Fruit fly (Drosophila melanogaster) whole organism, embryonic: Measurements from ENCODE around the gene CG43796.

Source experiments
- Atf3 ChIP-seq: fragments of 200-800 bp; sonication (Bioruptor generic); optimal IDR thresholded peaks from 3 replicates; lab custom pipeline; 2016; ENCODE audit warnings: missing biosample characterization, missing genetic modification characterization
- BEAF-32 ChIP-seq: fragments of 200-800 bp; sonication (Bioruptor generic); optimal IDR thresholded peaks from 3 replicates; lab custom pipeline; 2017; ENCODE audit warnings: missing biosample characterization, missing genetic modification characterization, mild to moderate bottlenecking, moderate library complexity, missing genetic modification reagents
- Blimp-1 ChIP-seq: fragments of 200-800 bp; sonication (Bioruptor generic); optimal IDR thresholded peaks from 3 replicates; lab custom pipeline; 2018; ENCODE audit warnings: missing biosample characterization, missing genetic modification characterization, mild to moderate bottlenecking, moderate library complexity, missing genetic modification reagents
- CG10431 ChIP-seq: fragments of 200-800 bp; sonication (Bioruptor generic); optimal IDR thresholded peaks from 3 replicates; lab custom pipeline; 2018; ENCODE audit warnings: missing biosample characterization, mild to moderate bottlenecking, missing genetic modification characterization
- CG10462 ChIP-seq: fragments of 200-800 bp; sonication (Bioruptor generic); optimal IDR thresholded peaks from 2 replicates; lab custom pipeline; 2016; ENCODE audit warnings: missing biosample characterization, missing genetic modification characterization
- CG11085 ChIP-seq: fragments of 200-800 bp; sonication (Bioruptor generic); IDR thresholded peaks from 2 replicates; pipeline ENCODE4 v1.3.6; 2022; ENCODE audit warnings: missing biosample characterization, missing genetic modification characterization
- CG11456 ChIP-seq: fragments of 200-800 bp; sonication (Bioruptor generic); IDR thresholded peaks from 3 replicates; pipeline ENCODE4 v1.3.6; 2022; ENCODE audit warnings: missing biosample characterization, missing genetic modification characterization
- CG13123 ChIP-seq: fragments of 200-800 bp; sonication (Bioruptor generic); optimal IDR thresholded peaks from 2 replicates; lab custom pipeline; 2016; ENCODE audit warnings: missing biosample characterization, missing genetic modification characterization
- CG1602 ChIP-seq: fragments of 200-800 bp; sonication (Bioruptor generic); optimal IDR thresholded peaks from 3 replicates; lab custom pipeline; 2016; ENCODE audit warnings: missing biosample characterization, missing genetic modification characterization
- CG18476 ChIP-seq: fragments of 200-800 bp; sonication (Bioruptor generic); optimal IDR thresholded peaks from 2 replicates; lab custom pipeline; 2016; ENCODE audit warnings: missing biosample characterization, mild to moderate bottlenecking, missing genetic modification characterization
- CG2202 ChIP-seq: fragments of 200-800 bp; sonication (Bioruptor generic); optimal IDR thresholded peaks from 2 replicates; lab custom pipeline; 2018; ENCODE audit warnings: missing biosample characterization, mild to moderate bottlenecking, missing genetic modification characterization
- CG2875 ChIP-seq: fragments of 200-800 bp; sonication (Bioruptor generic); optimal IDR thresholded peaks from 2 replicates; lab custom pipeline; 2017; ENCODE audit warnings: missing biosample characterization, mild to moderate bottlenecking, missing genetic modification characterization, missing genetic modification reagents
- CG2889 ChIP-seq: fragments of 200-800 bp; sonication (Bioruptor generic); IDR thresholded peaks from 3 replicates; pipeline ENCODE4 v1.3.6; 2022; ENCODE audit warnings: missing biosample characterization, missing genetic modification characterization
- CG31224 ChIP-seq: fragments of 200-800 bp; sonication (Bioruptor generic); IDR thresholded peaks from 2 replicates; pipeline ENCODE4 v1.3.6; 2022; ENCODE audit warnings: missing biosample characterization, missing genetic modification characterization
- CG3163 ChIP-seq: fragments of 200-800 bp; sonication (Bioruptor generic); optimal IDR thresholded peaks from 3 replicates; lab custom pipeline; 2016; ENCODE audit warnings: missing biosample characterization, missing genetic modification characterization
- CG3281 ChIP-seq: fragments of 200-800 bp; sonication (Bioruptor generic); optimal IDR thresholded peaks from 3 replicates; lab custom pipeline; 2017; ENCODE audit warnings: missing biosample characterization, mild to moderate bottlenecking, missing genetic modification characterization
- CG42726 ChIP-seq: fragments of 200-800 bp; sonication (Bioruptor generic); IDR thresholded peaks from 2 replicates; pipeline ENCODE4 v1.3.6; 2022; ENCODE audit warnings: missing biosample characterization, missing genetic modification characterization; ENCODE audit not compliant: partially characterized antibody
- CG4328 ChIP-seq: fragments of 200-800 bp; sonication (Bioruptor generic); optimal IDR thresholded peaks from 3 replicates; lab custom pipeline; 2017; ENCODE audit warnings: missing biosample characterization, missing genetic modification reagents, missing genetic modification characterization
- CG4820 ChIP-seq: fragments of 200-800 bp; sonication (Bioruptor generic); optimal IDR thresholded peaks from 3 replicates; lab custom pipeline; 2016; ENCODE audit warnings: missing biosample characterization, missing genetic modification characterization
- CG6272 ChIP-seq: fragments of 200-800 bp; sonication (Bioruptor generic); IDR thresholded peaks from 2 replicates; pipeline ENCODE4 v1.3.6; 2022; ENCODE audit warnings: missing biosample characterization, missing genetic modification characterization
- CG6683 ChIP-seq: fragments of 200-800 bp; sonication (Bioruptor generic); optimal IDR thresholded peaks from 2 replicates; lab custom pipeline; 2017; ENCODE audit warnings: missing biosample characterization, mild to moderate bottlenecking, missing genetic modification characterization, missing genetic modification reagents
- CG7786 ChIP-seq: fragments of 200-800 bp; sonication (Bioruptor generic); optimal IDR thresholded peaks from 2 replicates; lab custom pipeline; 2016; ENCODE audit warnings: missing biosample characterization, missing genetic modification characterization
- CG8765 ChIP-seq: fragments of 200-800 bp; sonication (Bioruptor generic); IDR thresholded peaks from 2 replicates; pipeline ENCODE4 v1.3.6; 2022; ENCODE audit warnings: missing biosample characterization, missing genetic modification characterization
- D19A ChIP-seq: fragments of 200-800 bp; optimal IDR thresholded peaks from 3 replicates; lab custom pipeline; 2019; ENCODE audit warnings: missing biosample characterization, mild to moderate bottlenecking, missing genetic modification characterization, moderate library complexity
- Dip3 ChIP-seq: fragments of 200-800 bp; sonication (Bioruptor generic); optimal IDR thresholded peaks from 3 replicates; lab custom pipeline; 2016; ENCODE audit warnings: missing biosample characterization, missing genetic modification characterization
- Dref ChIP-seq: fragments of 200-800 bp; sonication (Bioruptor generic); IDR thresholded peaks from 2 replicates; pipeline ENCODE4 v1.3.6; 2022; ENCODE audit warnings: missing biosample characterization, missing genetic modification characterization
- HLHmδ ChIP-seq: fragments of 200-800 bp; sonication (Bioruptor generic); optimal IDR thresholded peaks from 2 replicates; lab custom pipeline; 2018; ENCODE audit warnings: missing biosample characterization, mild to moderate bottlenecking, missing genetic modification characterization, moderate library complexity
- Lpt ChIP-seq: fragments of >200 bp; optimal IDR thresholded peaks from 2 replicates; lab custom pipeline; 2018; ENCODE audit warnings: missing biosample characterization, missing genetic modification characterization
- NC2β ChIP-seq: fragments of 200-800 bp; sonication (Bioruptor generic); optimal IDR thresholded peaks from 2 replicates; lab custom pipeline; 2016; ENCODE audit warnings: missing biosample characterization, missing genetic modification characterization
- Neu2 ChIP-seq: fragments of 200-800 bp; sonication (Bioruptor generic); optimal IDR thresholded peaks from 3 replicates; lab custom pipeline; 2016; ENCODE audit warnings: missing biosample characterization, missing genetic modification characterization, borderline replicate concordance
- Optix ChIP-seq: fragments of 200-800 bp; sonication (Bioruptor generic); IDR thresholded peaks from 3 replicates; pipeline ENCODE4 v1.3.6; 2022; ENCODE audit warnings: missing biosample characterization, missing genetic modification characterization
- Rfx ChIP-seq: fragments of 200-800 bp; sonication (Bioruptor generic); IDR thresholded peaks from 2 replicates; pipeline ENCODE4 v1.3.6; 2022; ENCODE audit warnings: missing biosample characterization, missing genetic modification characterization
- Xrp1 ChIP-seq: fragments of 200-800 bp; sonication (Bioruptor generic); IDR thresholded peaks from 2 replicates; pipeline ENCODE4 v1.3.6; 2022; ENCODE audit warnings: missing biosample characterization, missing genetic modification characterization
- al ChIP-seq: fragments of 200-800 bp; sonication (Bioruptor generic); IDR thresholded peaks from 2 replicates; pipeline ENCODE4 v1.3.6; 2022; ENCODE audit warnings: missing biosample characterization, missing genetic modification characterization
- aop ChIP-seq: fragments of 200-800 bp; sonication (Bioruptor generic); IDR thresholded peaks from 2 replicates; pipeline ENCODE4 v1.3.6; 2022; ENCODE audit warnings: missing biosample characterization, missing genetic modification characterization
- cas ChIP-seq: fragments of 200-800 bp; sonication (Bioruptor generic); IDR thresholded peaks from 2 replicates; pipeline ENCODE4 v1.3.6; 2022; ENCODE audit warnings: missing biosample characterization, missing genetic modification characterization
- caup ChIP-seq: fragments of 200-800 bp; sonication (Bioruptor generic); optimal IDR thresholded peaks from 3 replicates; lab custom pipeline; 2017; ENCODE audit warnings: missing biosample characterization, mild to moderate bottlenecking, missing genetic modification characterization, moderate library complexity; ENCODE audit not compliant: severe bottlenecking
- ci ChIP-seq: fragments of 200-800 bp; sonication (Bioruptor generic); IDR thresholded peaks from 3 replicates; pipeline ENCODE4 v1.3.6; 2022; ENCODE audit warnings: missing biosample characterization, missing genetic modification characterization
- eve ChIP-seq, 2 experiments: fragments of >200 bp; optimal IDR thresholded peaks; 2 replicates each; lab custom pipeline; 2017; ENCODE audit warnings: missing biosample characterization in 2 of 2, missing genetic modification characterization in 2 of 2
- gem ChIP-seq: fragments of 200-800 bp; sonication (Bioruptor generic); optimal IDR thresholded peaks from 2 replicates; lab custom pipeline; 2019; ENCODE audit warnings: missing biosample characterization, mild to moderate bottlenecking, missing genetic modification characterization, moderate library complexity
- ham ChIP-seq: fragments of 200-800 bp; sonication (Bioruptor generic); IDR thresholded peaks from 2 replicates; pipeline ENCODE4 v1.3.6; 2022; ENCODE audit warnings: missing biosample characterization, missing genetic modification characterization
- jing ChIP-seq: fragments of 200-800 bp; sonication (Bioruptor generic); optimal IDR thresholded peaks from 2 replicates; lab custom pipeline; 2018; ENCODE audit warnings: missing biosample characterization, mild to moderate bottlenecking, missing genetic modification characterization
- nerfin-1 ChIP-seq: fragments of 200-800 bp; sonication (Bioruptor generic); optimal IDR thresholded peaks from 3 replicates; lab custom pipeline; 2019; ENCODE audit warnings: missing biosample characterization, mild to moderate bottlenecking, missing genetic modification characterization, moderate library complexity
- org-1 ChIP-seq: fragments of 200-800 bp; sonication (Bioruptor generic); optimal IDR thresholded peaks from 2 replicates; lab custom pipeline; 2017; ENCODE audit warnings: missing biosample characterization, missing genetic modification characterization
- pfk ChIP-seq: fragments of 200-800 bp; sonication (Bioruptor generic); optimal IDR thresholded peaks from 2 replicates; lab custom pipeline; 2018; ENCODE audit warnings: missing biosample characterization, mild to moderate bottlenecking, missing genetic modification characterization, moderate library complexity
- run ChIP-seq: fragments of 200-800 bp; sonication (Bioruptor generic); optimal IDR thresholded peaks from 3 replicates; lab custom pipeline; 2018; ENCODE audit warnings: missing biosample characterization, mild to moderate bottlenecking, missing genetic modification characterization
- sima ChIP-seq: fragments of 200-800 bp; sonication (Bioruptor generic); optimal IDR thresholded peaks from 2 replicates; lab custom pipeline; 2016; ENCODE audit warnings: missing biosample characterization, missing genetic modification characterization
- slbo ChIP-seq: fragments of 200-800 bp; sonication (Bioruptor generic); IDR thresholded peaks from 2 replicates; pipeline ENCODE4 v1.3.6; 2022; ENCODE audit warnings: missing biosample characterization, missing genetic modification characterization
- sqz ChIP-seq: fragments of 200-800 bp; sonication (Bioruptor generic); optimal IDR thresholded peaks from 3 replicates; lab custom pipeline; 2018; ENCODE audit warnings: missing biosample characterization, mild to moderate bottlenecking, missing genetic modification characterization
- twi ChIP-seq: fragments of 200-800 bp; optimal IDR thresholded peaks from 2 replicates; lab custom pipeline; 2019; ENCODE audit warnings: missing biosample characterization, mild to moderate bottlenecking, missing genetic modification characterization, moderate library complexity
- zen ChIP-seq: fragments of 200-800 bp; sonication (Bioruptor generic); optimal IDR thresholded peaks from 3 replicates; lab custom pipeline; 2018; ENCODE audit warnings: missing biosample characterization, mild to moderate bottlenecking, missing genetic modification characterization, moderate library complexity

CG43796 gene

DNA sequence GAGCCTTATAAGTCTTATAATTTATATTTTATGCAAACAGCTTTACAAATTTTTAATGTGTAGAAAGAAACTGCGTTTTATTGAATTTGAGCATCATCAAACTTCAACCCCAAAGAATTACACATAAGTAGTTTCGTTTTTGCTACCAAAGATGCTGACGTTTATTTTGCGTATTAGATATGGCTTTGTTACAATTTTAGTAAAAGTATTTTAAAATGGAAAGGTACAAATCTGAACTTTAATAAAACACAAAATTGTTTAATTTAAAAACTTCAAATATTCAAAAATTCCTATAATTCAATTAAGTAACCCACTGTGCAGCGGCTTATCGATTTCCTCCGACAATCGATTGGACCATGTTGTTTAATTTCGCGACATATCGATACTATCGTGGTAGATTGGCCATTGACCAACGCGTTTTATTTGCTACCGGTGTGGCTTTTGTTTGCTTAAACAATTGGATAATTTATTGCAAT lies 18.0 kb upstream of the CG43796 start, which contains the start of gene prg (continued):
- TF ChIP-seq CG11085 (peak; percentile 12; the same call in 1 of the 2 replicates), Dref (GFP tag; lab: Robert Waterston, UW) (peak; percentile 95), gem (tag; lab: Kevin White, UChicago) (peak; percentile 76), run (tag; lab: Kevin White, UChicago) (peak; percentile 8), Lpt (no peak), Rfx (peak; percentile 77), CG2202 (tag; lab: Kevin White, UChicago) (no peak), caup (GFP tag; lab: Kevin White, UChicago) (peak; percentile 21), ham (GFP tag; lab: Robert Waterston, UW) (no peak), CG3163 (peak; percentile 13), cas (GFP tag; lab: Robert Waterston, UW) (no peak), Optix (GFP tag; lab: Robert Waterston, UW) (no peak), CG10431 (GFP tag; lab: Kevin White, UChicago) (peak; percentile 51), CG10462 (GFP tag; lab: Kevin White, UChicago) (peak; percentile 34), CG31224 (GFP tag; lab: Robert Waterston, UW) (peak; percentile 33; the same call in 1 of the 2 replicates), HLHmδ (GFP tag; lab: Kevin White, UChicago) (no peak), CG18476 (GFP tag; lab: Kevin White, UChicago) (peak; percentile 85), zen (tag; lab: Kevin White, UChicago) (peak; percentile 40), slbo (GFP tag; lab: Robert Waterston, UW) (peak; percentile 66), CG6272 (no peak), pfk (GFP tag; lab: Kevin White, UChicago) (no peak), Atf3 (GFP tag; lab: Kevin White, UChicago) (peak; percentile 24), D19A (peak; percentile 67), CG4328 (GFP tag; lab: Kevin White, UChicago) (peak; percentile 47), NC2β (GFP tag; lab: Kevin White, UChicago) (peak; percentile 2), Xrp1 (GFP tag; lab: Robert Waterston, UW) (peak; percentile 74), twi (tag; lab: Kevin White, UChicago) (peak; percentile 34), aop (no peak), nerfin-1 (tag; lab: Kevin White, UChicago) (peak; percentile 7), CG42726 (GFP tag; lab: Robert Waterston, UW) (peak; percentile 95), org-1 (GFP tag; lab: Kevin White, UChicago) (no peak), sqz (peak; percentile 22), CG4820 (GFP tag; lab: Kevin White, UChicago) (peak; percentile 67), CG2889 (GFP tag; lab: Robert Waterston, UW) (no peak), BEAF-32 (peak; percentile 88), Neu2 (GFP tag; lab: Kevin White, UChicago) (no peak), CG2875 (GFP tag; lab: Kevin White, UChicago) (no peak), CG6683 (no peak), eve (GFP tag; optimal IDR thresholded peaks at IDR 0.05; lab: Kevin White, UChicago) (no peak), Dip3 (GFP tag; lab: Kevin White, UChicago) (peak; percentile 39), ci (GFP tag; lab: Robert Waterston, UW) (peak; percentile 64; the same call in 2 of the 3 replicates), CG13123 (GFP tag; lab: Kevin White, UChicago) (peak; percentile 55), CG8765 (no peak), sima (GFP tag; lab: Kevin White, UChicago) (no peak), CG7786 (GFP tag; lab: Kevin White, UChicago) (peak; percentile 38), al (GFP tag; lab: Robert Waterston, UW) (peak; percentile 19; the same call in 1 of the 2 replicates), CG3281 (GFP tag; lab: Kevin White, UChicago) (peak; percentile 73), CG1602 (GFP tag; lab: Kevin White, UChicago) (peak; percentile 49), jing (no peak), Blimp-1 (peak; percentile 62), CG11456 (GFP tag; lab: Robert Waterston, UW) (peak; percentile 72; the same call in 2 of the 3 replicates)
